Fruit fly (Drosophila melanogaster): ENCODE measurements around the gene CG14957.

Gene CG14957

dm6 chr3L:3148125-3149059, 39.0 kb upstream of the CG14957 start, which contains the start of the genes Usp5 and BtbVII (continued):
- TF ChIP-seq CG34224 (GFP tag; IDR thresholded peaks at IDR 0.05; ENCODE audit: partially characterized antibody) (peak; percentile 99), nmo (GFP tag; optimal IDR thresholded peaks at IDR 0.05) (peak; percentile 61), CG3995 (GFP tag; optimal IDR thresholded peaks at IDR 0.05) (peak; percentile 29), Fer2 (tag; optimal IDR thresholded peaks at IDR 0.05) (no peak), CG2875 (GFP tag; optimal IDR thresholded peaks at IDR 0.05) (no peak), CG2199 (GFP tag; IDR thresholded peaks at IDR 0.05) (no peak), Neu2 (GFP tag; optimal IDR thresholded peaks at IDR 0.05; ENCODE audit: borderline replicate concordance) (no peak), Blimp-1 (GFP tag; optimal IDR thresholded peaks at IDR 0.05) (no peak), en (GFP tag; optimal IDR thresholded peaks at IDR 0.05) (no peak), tin (GFP tag; optimal IDR thresholded peaks at IDR 0.05) (peak; percentile 63), br (optimal IDR thresholded peaks at IDR 0.05) (no peak), CG8089 (GFP tag; optimal IDR thresholded peaks at IDR 0.05) (peak; percentile 1), CG17612 (GFP tag; IDR thresholded peaks at IDR 0.05) (no peak), CG18764 (GFP tag; optimal IDR thresholded peaks at IDR 0.05) (peak; percentile 20), CG3163 (GFP tag; optimal IDR thresholded peaks at IDR 0.05) (peak; percentile 18), bcd (GFP tag; optimal IDR thresholded peaks at IDR 0.05) (peak; percentile 37), Dbx (GFP tag; IDR thresholded peaks at IDR 0.05) (peak; percentile 68), CG18011 (GFP tag; optimal IDR thresholded peaks at IDR 0.05) (no peak), usp (GFP tag; optimal IDR thresholded peaks at IDR 0.05) (no peak), Mad (GFP tag; optimal IDR thresholded peaks at IDR 0.05) (peak; percentile 66), CG9609 (GFP tag; optimal IDR thresholded peaks at IDR 0.05) (peak; percentile 54), lilli (GFP tag; optimal IDR thresholded peaks at IDR 0.05) (peak; percentile 84), psq (GFP tag; optimal IDR thresholded peaks at IDR 0.05) (no peak), phol (tag; optimal IDR thresholded peaks at IDR 0.05) (peak; percentile 98), CG13296 (GFP tag; optimal IDR thresholded peaks at IDR 0.05) (peak; percentile 39), CHES-1-like (GFP tag; optimal IDR thresholded peaks at IDR 0.05) (peak; percentile 62), repo (GFP tag; optimal IDR thresholded peaks at IDR 0.05) (no peak), CG2712 (tag; optimal IDR thresholded peaks at IDR 0.05) (peak; percentile 46), da (GFP tag; optimal IDR thresholded peaks at IDR 0.05) (peak; percentile 17), bigmax (GFP tag; optimal IDR thresholded peaks at IDR 0.05) (no peak), Dek (tag; optimal IDR thresholded peaks at IDR 0.05) (peak; percentile 46), Optix (GFP tag; IDR thresholded peaks at IDR 0.05) (peak; percentile 33; the same call in 1 of the 3 replicates), CG14441 (GFP tag; IDR thresholded peaks at IDR 0.05) (peak; percentile 64), CG1603 (tag; optimal IDR thresholded peaks at IDR 0.05) (peak; percentile 83), tx (GFP tag; optimal IDR thresholded peaks at IDR 0.05) (peak; percentile 68), B-H2 (GFP tag; optimal IDR thresholded peaks at IDR 0.05) (peak; percentile 77), slou (GFP tag; optimal IDR thresholded peaks at IDR 0.05) (no peak), Ets65A (GFP tag) (peak; percentile 91), slp2 (GFP tag; optimal IDR thresholded peaks at IDR 0.05) (peak; percentile 33), Sry-δ (GFP tag; optimal IDR thresholded peaks at IDR 0.05) (peak; percentile 96), gt (GFP tag; IDR thresholded peaks at IDR 0.05) (no peak), mirr (GFP tag; optimal IDR thresholded peaks at IDR 0.05) (peak; percentile 62), emc (GFP tag; optimal IDR thresholded peaks at IDR 0.05) (no peak), CG4404 (GFP tag; IDR thresholded peaks at IDR 0.05) (peak; percentile 50; the same call in 1 of the 2 replicates), CG32772 (GFP tag; IDR thresholded peaks at IDR 0.05) (peak; percentile 62), CG11398 (GFP tag; optimal IDR thresholded peaks at IDR 0.05) (peak; percentile 29), Ets97D (GFP tag; optimal IDR thresholded peaks at IDR 0.05) (peak; percentile 78), CG10654 (GFP tag; optimal IDR thresholded peaks at IDR 0.05) (peak; percentile 39), Hr39 (optimal IDR thresholded peaks at IDR 0.05) (no peak), h (optimal IDR thresholded peaks at IDR 0.05) (no peak), Ravus (GFP tag; IDR thresholded peaks at IDR 0.05) (no peak)

All from whole organism, embryonic.